Worm (Caenorhabditis elegans): ENCODE measurements around the gene scc-3.

DNA sequence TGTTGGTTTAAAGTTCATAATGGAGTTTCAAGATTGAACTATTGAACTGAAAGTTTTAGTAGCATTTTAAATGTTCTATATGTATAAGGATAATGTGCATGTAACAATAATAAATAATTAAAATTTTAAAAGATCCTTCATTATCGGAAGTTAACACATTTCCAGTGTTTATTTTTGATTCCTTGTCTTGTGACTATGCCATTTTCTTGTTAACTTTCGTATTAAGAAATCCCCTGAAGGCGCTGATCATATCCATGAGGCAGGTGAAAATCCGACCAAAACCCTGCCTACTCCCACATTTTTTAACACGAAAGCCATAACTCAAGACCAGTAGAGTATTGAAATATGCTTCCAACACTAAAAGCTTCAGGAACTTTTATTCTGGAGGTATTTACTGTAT, 44.0 kb upstream of the scc-3 start, which contains the start of gene R11D1.7:
- no peak for TF ChIP-seq zag-1 (tag; optimal IDR thresholded peaks at IDR 0.05)
- TF ChIP-seq mdl-1 (tag; optimal IDR thresholded peaks at IDR 0.05), result no peak
- no peak for TF ChIP-seq nhr-11 (tag; optimal IDR thresholded peaks at IDR 0.05)
- no peak for TF ChIP-seq egl-27 (tag; optimal IDR thresholded peaks at IDR 0.05)
- TF ChIP-seq fkh-10 (GFP tag; optimal IDR thresholded peaks at IDR 0.05), result no peak
- TF ChIP-seq unc-62 (GFP tag; optimal IDR thresholded peaks at IDR 0.05), result no peak
- no peak for TF ChIP-seq ama-1 (optimal IDR thresholded peaks at IDR 0.05)
- TF ChIP-seq ceh-28 (tag; optimal IDR thresholded peaks at IDR 0.05), result no peak
- TF ChIP-seq snpc-4 (tag; optimal IDR thresholded peaks at IDR 0.05), result no peak
- no peak for TF ChIP-seq pha-4 (tag; optimal IDR thresholded peaks at IDR 0.05)
- TF ChIP-seq elt-2 (tag; optimal IDR thresholded peaks at IDR 0.05), result no peak
- TF ChIP-seq ceh-9 (tag; optimal IDR thresholded peaks at IDR 0.05), result no peak
- no peak for TF ChIP-seq jun-1 (tag; optimal IDR thresholded peaks at IDR 0.05)
- no peak for TF ChIP-seq nhr-12 (tag; optimal IDR thresholded peaks at IDR 0.05)
